Fruit fly (Drosophila melanogaster): ENCODE results near the gene Tie.

The Tie gene

DNA sequence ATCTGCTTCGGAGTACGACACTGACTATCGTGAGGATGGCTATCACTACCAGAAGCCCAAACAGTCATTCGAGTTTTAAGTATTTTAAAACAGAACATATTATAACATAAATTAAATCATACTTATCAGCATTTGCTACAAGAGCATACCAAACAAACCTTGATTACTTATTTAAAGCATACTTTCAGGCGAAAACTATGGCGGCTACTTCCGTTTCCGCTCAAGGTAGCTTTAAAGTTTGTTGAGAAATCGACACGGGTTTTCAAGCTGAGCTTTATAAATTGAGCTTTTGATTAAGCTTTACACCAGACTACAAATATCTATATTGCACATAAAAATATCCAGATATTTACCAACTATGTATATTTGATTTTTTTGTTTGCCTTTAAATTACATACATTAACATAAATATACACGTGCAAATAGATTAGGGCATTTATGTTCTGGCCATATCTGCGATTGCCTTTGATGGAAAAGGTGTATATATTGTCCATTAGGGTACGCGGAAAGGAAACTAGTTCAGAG, 56.9 kb downstream of the Tie start (continued):
- peak; percentile 56 for TF ChIP-seq cato (GFP tag; optimal IDR thresholded peaks at IDR 0.05; ENCODE audit: borderline replicate concordance)
- TF ChIP-seq dati (GFP tag; IDR thresholded peaks at IDR 0.05) = peak; percentile 67; the same call in 1 of the 2 replicates
- TF ChIP-seq trh (GFP tag; optimal IDR thresholded peaks at IDR 0.05) = peak; percentile 73
- peak; percentile 67 for TF ChIP-seq Sry-β (GFP tag; optimal IDR thresholded peaks at IDR 0.05)
- no peak for TF ChIP-seq crol (GFP tag; IDR thresholded peaks at IDR 0.05)
- peak; percentile 42 to 67 for TF ChIP-seq dpn (GFP tag; optimal IDR thresholded peaks at IDR 0.05)
- peak; percentile 88 for TF ChIP-seq CG10147 (GFP tag; optimal IDR thresholded peaks at IDR 0.05)
- peak; percentile 76 for TF ChIP-seq nerfin-1 (tag; optimal IDR thresholded peaks at IDR 0.05)
- TF ChIP-seq E2f1 (GFP tag; IDR thresholded peaks at IDR 0.05) = peak; percentile 47; the same call in 1 of the 2 replicates
- TF ChIP-seq CG17612 (GFP tag; IDR thresholded peaks at IDR 0.05) = no peak
- peak; percentile 49 to 83 for TF ChIP-seq Hr51 (GFP tag; optimal IDR thresholded peaks at IDR 0.05)
- TF ChIP-seq zen (tag; optimal IDR thresholded peaks at IDR 0.05) = no peak
- peak; percentile 79 for TF ChIP-seq CG12236 (GFP tag; optimal IDR thresholded peaks at IDR 0.05)
- no peak for TF ChIP-seq gt (GFP tag; IDR thresholded peaks at IDR 0.05)
- peak; percentile 97 for TF ChIP-seq Fer1 (GFP tag; optimal IDR thresholded peaks at IDR 0.05)
- TF ChIP-seq corto (GFP tag; optimal IDR thresholded peaks at IDR 0.05) = no peak
- no peak for TF ChIP-seq CG8478 (optimal IDR thresholded peaks at IDR 0.05)
- TF ChIP-seq sens-2 (GFP tag; IDR thresholded peaks at IDR 0.05) = peak; percentile 82
- TF ChIP-seq CG4820 (GFP tag; optimal IDR thresholded peaks at IDR 0.05) = peak; percentile 14
- no peak for TF ChIP-seq CG14667 (GFP tag; IDR thresholded peaks at IDR 0.05)
- TF ChIP-seq jing (GFP tag; optimal IDR thresholded peaks at IDR 0.05) = peak; percentile 36
- peak; percentile 69 for TF ChIP-seq Max (GFP tag; optimal IDR thresholded peaks at IDR 0.05)
- peak; percentile 70 for TF ChIP-seq cwo (GFP tag; optimal IDR thresholded peaks at IDR 0.05)
- TF ChIP-seq CG11560 (tag; IDR thresholded peaks at IDR 0.05) = no peak
- TF ChIP-seq CG1233 (GFP tag; optimal IDR thresholded peaks at IDR 0.05) = peak; percentile 93
- peak; percentile 95 for TF ChIP-seq Asciz (GFP tag; optimal IDR thresholded peaks at IDR 0.05)
- 0 out of 3 replicates have a peak, but pooled peaks have one; percentile 42 for TF ChIP-seq H15 (GFP tag; IDR thresholded peaks at IDR 0.05)
- peak; percentile 42 for TF ChIP-seq Nf-YC (tag; optimal IDR thresholded peaks at IDR 0.05)
- no peak for TF ChIP-seq croc (GFP tag; conservative IDR thresholded peaks at IDR 0.05)
- TF ChIP-seq CG17385 (GFP tag; optimal IDR thresholded peaks at IDR 0.05) = peak; percentile 88
- peak; percentile 14 for TF ChIP-seq fd96Cb (tag; optimal IDR thresholded peaks at IDR 0.05)
- TF ChIP-seq CG34224 (GFP tag; IDR thresholded peaks at IDR 0.05; ENCODE audit: partially characterized antibody) = no peak
- TF ChIP-seq vvl (GFP tag; IDR thresholded peaks at IDR 0.05) = peak; percentile 89
- TF ChIP-seq CG8359 (GFP tag; optimal IDR thresholded peaks at IDR 0.05; ENCODE audit: borderline replicate concordance) = peak; percentile 81
- no peak for TF ChIP-seq bbx (GFP tag; IDR thresholded peaks at IDR 0.05; ENCODE audit: partially characterized antibody)
- TF ChIP-seq CG33213 (GFP tag; optimal IDR thresholded peaks at IDR 0.05) = peak; percentile 86
- TF ChIP-seq hkb (optimal IDR thresholded peaks at IDR 0.05) = no peak
- peak; percentile 92 for TF ChIP-seq hkb (GFP tag; IDR thresholded peaks at IDR 0.05)
- no peak for TF ChIP-seq usp (GFP tag; optimal IDR thresholded peaks at IDR 0.05)
- TF ChIP-seq CG31441 (GFP tag; IDR thresholded peaks at IDR 0.05) = peak; percentile 80
- no peak for TF ChIP-seq CG9797 (GFP tag; optimal IDR thresholded peaks at IDR 0.05)
- TF ChIP-seq gem (tag; optimal IDR thresholded peaks at IDR 0.05) = no peak
- TF ChIP-seq Hr3 (GFP tag; optimal IDR thresholded peaks at IDR 0.05) = no peak
- TF ChIP-seq CG12299 (tag; optimal IDR thresholded peaks at IDR 0.05) = peak; percentile 76
- peak; percentile 92 for TF ChIP-seq ATbp (GFP tag; optimal IDR thresholded peaks at IDR 0.05)
- peak; percentile 70 for TF ChIP-seq CG5180 (GFP tag; optimal IDR thresholded peaks at IDR 0.05)
- peak; percentile 99 for TF ChIP-seq Med (GFP tag)
- TF ChIP-seq eve (GFP tag; optimal IDR thresholded peaks at IDR 0.05) = peak in 1 of 2 experiments; percentile 62
- TF ChIP-seq CG7372 (GFP tag; IDR thresholded peaks at IDR 0.05) = no peak; the same call in 1 of the 2 replicates
- peak; percentile 29; the same call in 1 of the 2 replicates for TF ChIP-seq CG13287 (GFP tag; IDR thresholded peaks at IDR 0.05; ENCODE audit: partially characterized antibody)

Data from whole organism, embryonic.